Fruit fly (Drosophila melanogaster): ENCODE results near the gene msi.

The msi gene

dm6 chr3R:25640463-25640862 is 124.5 kb downstream of the msi start (continued):
- TF ChIP-seq Hsf (GFP tag; optimal IDR thresholded peaks at IDR 0.05) = peak; percentile 18
- no peak for TF ChIP-seq hth (optimal IDR thresholded peaks at IDR 0.05)
- peak; percentile 44 for TF ChIP-seq CG7556 (GFP tag; optimal IDR thresholded peaks at IDR 0.05)
- TF ChIP-seq CG31388 (GFP tag; optimal IDR thresholded peaks at IDR 0.05) = no peak
- peak; percentile 35 for TF ChIP-seq tin (GFP tag; optimal IDR thresholded peaks at IDR 0.05)
- no peak for TF ChIP-seq CG6272 (GFP tag; IDR thresholded peaks at IDR 0.05)
- TF ChIP-seq run (tag; optimal IDR thresholded peaks at IDR 0.05) = no peak
- no peak for TF ChIP-seq Hey (tag; optimal IDR thresholded peaks at IDR 0.05)
- peak; percentile 29 for TF ChIP-seq CG17385 (GFP tag; optimal IDR thresholded peaks at IDR 0.05)
- TF ChIP-seq Pdp1 (GFP tag; optimal IDR thresholded peaks at IDR 0.05) = peak; percentile 30 to 39
- TF ChIP-seq nau (GFP tag; optimal IDR thresholded peaks at IDR 0.05) = no peak
- TF ChIP-seq Dll (GFP tag; IDR thresholded peaks at IDR 0.05; ENCODE audit: partially characterized antibody) = no peak
- peak; percentile 67 for TF ChIP-seq dmrt99B (tag; optimal IDR thresholded peaks at IDR 0.05)
- peak; percentile 79 for TF ChIP-seq Xrp1 (GFP tag; IDR thresholded peaks at IDR 0.05)
- TF ChIP-seq Fer1 (GFP tag; optimal IDR thresholded peaks at IDR 0.05) = no peak
- TF ChIP-seq CG17912 (GFP tag; optimal IDR thresholded peaks at IDR 0.05) = no peak
- peak; percentile 85 for TF ChIP-seq zen (tag; optimal IDR thresholded peaks at IDR 0.05)
- TF ChIP-seq tll (GFP tag; optimal IDR thresholded peaks at IDR 0.05) = peak in 1 of 2 experiments; percentile 4
- TF ChIP-seq corto (GFP tag; optimal IDR thresholded peaks at IDR 0.05) = peak; percentile 96
- peak; percentile 45; the same call in 1 of the 2 replicates for TF ChIP-seq Rx (GFP tag; IDR thresholded peaks at IDR 0.05)
- peak; percentile 56 for TF ChIP-seq CG7271 (tag; optimal IDR thresholded peaks at IDR 0.05)
- peak; percentile 32 for TF ChIP-seq CG12219 (GFP tag; optimal IDR thresholded peaks at IDR 0.05)
- no peak for TF ChIP-seq dati (GFP tag; IDR thresholded peaks at IDR 0.05)
- TF ChIP-seq knrl (GFP tag; IDR thresholded peaks at IDR 0.05; ENCODE audit: partially characterized antibody) = no peak
- TF ChIP-seq CG3726 (GFP tag; IDR thresholded peaks at IDR 0.05) = no peak
- peak; percentile 48 for TF ChIP-seq lilli (GFP tag; optimal IDR thresholded peaks at IDR 0.05)
- TF ChIP-seq NFAT (GFP tag; IDR thresholded peaks at IDR 0.05) = 0 out of 2 replicates have a peak, but pooled peaks have one; percentile 31
- peak; percentile 39 for TF ChIP-seq CG12155 (GFP tag; optimal IDR thresholded peaks at IDR 0.05)
- TF ChIP-seq CG15073 (GFP tag; optimal IDR thresholded peaks at IDR 0.05) = no peak
- TF ChIP-seq ato (GFP tag; IDR thresholded peaks at IDR 0.05; ENCODE audit: partially characterized antibody) = no peak
- no peak for TF ChIP-seq D19B (GFP tag; optimal IDR thresholded peaks at IDR 0.05)

- TF ChIP-seq gfzf (GFP tag; optimal IDR thresholded peaks at IDR 0.05) (no peak), tin (GFP tag; optimal IDR thresholded peaks at IDR 0.05) (no peak), CG1602 (GFP tag; optimal IDR thresholded peaks at IDR 0.05) (no peak), Xbp1 (GFP tag; optimal IDR thresholded peaks at IDR 0.05) (no peak), CG33213 (GFP tag; optimal IDR thresholded peaks at IDR 0.05) (no peak), CG12769 (tag; optimal IDR thresholded peaks at IDR 0.05) (no peak), NK7.1 (GFP tag; optimal IDR thresholded peaks at IDR 0.05) (no peak), CG15696 (tag; optimal IDR thresholded peaks at IDR 0.05) (no peak), CG12744 (GFP tag; optimal IDR thresholded peaks at IDR 0.05) (no peak)
Observed at dm6 chr3R:25644172-25644571, 128.3 kb downstream of the msi start.
